Worm (Caenorhabditis elegans) whole organism, young adult: Measurements from ENCODE around the gene mip-2.

Source experiments
- C06A6.2 ChIP-seq: fragments of 200-800 bp; sonication (Bioruptor generic); conservative IDR thresholded peaks from 2 replicates; pipeline ENCODE4 v1.3.6; 2022; ENCODE audit warnings: missing genetic modification characterization, missing compliant biosample characterization
- ZK185.1 ChIP-seq: sonication (generic microtip); optimal IDR thresholded peaks from 2 replicates; lab custom pipeline; 2016; ENCODE audit warnings: mild to moderate bottlenecking, missing genetic modification characterization, missing compliant biosample characterization; ENCODE audit not compliant: poor library complexity, severe bottlenecking
- atf-7 ChIP-seq: sonication (generic microtip); optimal IDR thresholded peaks from 2 replicates; lab custom pipeline; 2017; ENCODE audit warnings: mild to moderate bottlenecking, missing genetic modification characterization, missing compliant biosample characterization
- ets-4 ChIP-seq: fragments of 200-800 bp; sonication (Bioruptor generic); optimal IDR thresholded peaks from 2 replicates; lab custom pipeline; 2018; ENCODE audit warnings: mild to moderate bottlenecking, missing genetic modification characterization, missing compliant biosample characterization
- lin-35 ChIP-seq, 3 experiments: fragments of 150-350 bp in 2 of 3; sonication (generic microtip) in 1 of 3; optimal IDR thresholded peaks; 2 replicates each; lab custom pipeline; 2014 to 2018; ENCODE audit warnings: missing biosample characterization in 3 of 3, missing genetic modification characterization in 3 of 3, missing genetic modification reagents in 3 of 3
- nhr-27 ChIP-seq: fragments of 200-800 bp; sonication (Bioruptor generic); optimal IDR thresholded peaks from 2 replicates; lab custom pipeline; 2018; ENCODE audit warnings: mild to moderate bottlenecking, missing genetic modification characterization, moderate library complexity, missing compliant biosample characterization
- pha-4 ChIP-seq: fragments of 150-350 bp; sonication (generic microtip); optimal IDR thresholded peaks from 2 replicates; lab custom pipeline; 2014; ENCODE audit warnings: missing biosample characterization, missing genetic modification reagents, missing genetic modification characterization
- rcor-1 ChIP-seq: fragments of 200-800 bp; sonication (Bioruptor generic); IDR thresholded peaks from 2 replicates; pipeline ENCODE4 v1.3.6; 2022; ENCODE audit warnings: missing genetic modification reagents, missing genetic modification characterization, missing compliant biosample characterization

DNA sequence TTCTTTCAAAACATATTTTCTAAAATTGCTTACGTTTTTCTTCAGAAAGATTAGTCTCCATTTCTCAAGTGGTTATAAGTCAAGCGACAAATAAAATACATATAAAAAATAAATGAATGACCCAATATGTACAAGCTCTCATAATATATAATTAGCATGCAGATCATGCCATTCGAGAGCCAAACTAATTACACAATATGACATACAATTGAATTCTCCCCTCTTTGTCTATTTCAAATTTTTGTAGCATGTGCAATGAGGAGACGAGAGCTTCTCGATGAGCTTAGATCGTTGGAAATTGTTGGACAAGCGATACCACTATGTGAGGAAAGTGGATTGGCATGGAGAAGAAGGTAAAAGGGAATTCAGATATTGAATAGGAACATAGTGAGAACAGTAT is 35.5 kb upstream of the mip-2 start, which contains the start of gene hlh-34:
- TF ChIP-seq nhr-27 (tag; lab: Kevin White, UChicago) = no peak
- TF ChIP-seq atf-7 (tag; lab: Kevin White, UChicago) = no peak
- TF ChIP-seq ZK185.1 (tag; lab: Kevin White, UChicago) = no peak
- no peak for TF ChIP-seq rcor-1 (GFP tag; lab: Robert Waterston, UW)
- no peak for TF ChIP-seq C06A6.2 (GFP tag; lab: Robert Waterston, UW)
- no peak for TF ChIP-seq pha-4
- no peak for TF ChIP-seq ets-4 (GFP tag; lab: Kevin White, UChicago)
- no peak for TF ChIP-seq lin-35 (GFP tag; optimal IDR thresholded peaks at IDR 0.05; lab: Kevin White, UChicago)
